Fruit fly (Drosophila melanogaster) whole organism, prepupa: Measurements from ENCODE around the gene Proc-R.

Experiments
- Blimp-1 ChIP-seq: fragments of 200-800 bp; sonication (Bioruptor generic); optimal IDR thresholded peaks from 3 replicates; lab custom pipeline; 2017; ENCODE audit warnings: missing biosample characterization, missing genetic modification characterization, mild to moderate bottlenecking, moderate library complexity, missing genetic modification reagents
- CG10631 ChIP-seq: fragments of 200-800 bp; sonication (Bioruptor generic); optimal IDR thresholded peaks from 2 replicates; lab custom pipeline; 2016; ENCODE audit warnings: missing biosample characterization, missing genetic modification characterization
- CG11294 ChIP-seq: fragments of 200-800 bp; sonication (Bioruptor generic); IDR thresholded peaks from 2 replicates; pipeline ENCODE4 v1.3.6; 2022; ENCODE audit warnings: missing biosample characterization, missing genetic modification characterization
- CG11762 ChIP-seq: fragments of 200-800 bp; sonication (Bioruptor generic); optimal IDR thresholded peaks from 3 replicates; lab custom pipeline; 2016; ENCODE audit warnings: missing biosample characterization, missing genetic modification characterization; ENCODE audit not compliant: insufficient read depth
- CG11902 ChIP-seq: fragments of 200-800 bp; sonication (Bioruptor generic); optimal IDR thresholded peaks from 3 replicates; lab custom pipeline; 2016; ENCODE audit warnings: missing biosample characterization, missing genetic modification characterization
- CG1621 ChIP-seq: fragments of 200-800 bp; sonication (Bioruptor generic); optimal IDR thresholded peaks from 3 replicates; lab custom pipeline; 2018; ENCODE audit warnings: missing biosample characterization, mild to moderate bottlenecking, missing genetic modification characterization
- CG16779 ChIP-seq: fragments of 200-800 bp; sonication (Bioruptor generic); optimal IDR thresholded peaks from 3 replicates; lab custom pipeline; 2017; ENCODE audit warnings: missing biosample characterization, mild to moderate bottlenecking, missing genetic modification characterization
- CG3032 ChIP-seq: fragments of 200-800 bp; optimal IDR thresholded peaks from 2 replicates; lab custom pipeline; 2019; ENCODE audit warnings: missing biosample characterization, mild to moderate bottlenecking, missing genetic modification characterization, moderate library complexity
- CG31627 ChIP-seq: fragments of 200-800 bp; sonication (Bioruptor generic); optimal IDR thresholded peaks from 3 replicates; lab custom pipeline; 2016; ENCODE audit warnings: missing biosample characterization, missing genetic modification characterization
- CG32006 ChIP-seq: fragments of 200-800 bp; sonication (Bioruptor generic); optimal IDR thresholded peaks from 3 replicates; lab custom pipeline; 2017; ENCODE audit warnings: missing biosample characterization, mild to moderate bottlenecking, missing genetic modification characterization
- CG34406 ChIP-seq: fragments of 200-800 bp; sonication (Bioruptor generic); optimal IDR thresholded peaks from 3 replicates; lab custom pipeline; 2016; ENCODE audit warnings: missing biosample characterization, missing genetic modification characterization
- CG6163 ChIP-seq: fragments of 200-800 bp; sonication (Bioruptor generic); IDR thresholded peaks from 3 replicates; pipeline ENCODE4 v1.3.6; 2022; ENCODE audit warnings: missing biosample characterization, missing genetic modification characterization
- CG6276 ChIP-seq: fragments of 200-800 bp; sonication (Bioruptor generic); optimal IDR thresholded peaks from 2 replicates; lab custom pipeline; 2017; ENCODE audit warnings: missing biosample characterization, mild to moderate bottlenecking, missing genetic modification characterization
- CG6792 ChIP-seq: fragments of 200-800 bp; sonication (Bioruptor generic); optimal IDR thresholded peaks from 3 replicates; lab custom pipeline; 2016; ENCODE audit warnings: missing biosample characterization, missing genetic modification characterization
- CG6808 ChIP-seq: fragments of 200-800 bp; sonication (Bioruptor generic); optimal IDR thresholded peaks from 3 replicates; lab custom pipeline; 2017; ENCODE audit warnings: missing biosample characterization, missing genetic modification characterization, mild to moderate bottlenecking, moderate library complexity, missing genetic modification reagents
- CG6854 ChIP-seq: fragments of 200-800 bp; sonication (Bioruptor generic); optimal IDR thresholded peaks from 2 replicates; lab custom pipeline; 2017; ENCODE audit warnings: missing biosample characterization, mild to moderate bottlenecking, missing genetic modification characterization
- CG8119 ChIP-seq: fragments of 200-800 bp; sonication (Bioruptor generic); IDR thresholded peaks from 3 replicates; pipeline ENCODE4 v1.3.6; 2022; ENCODE audit warnings: missing biosample characterization, missing genetic modification characterization
- CG8319 ChIP-seq: fragments of 200-800 bp; sonication (Bioruptor generic); optimal IDR thresholded peaks from 3 replicates; lab custom pipeline; 2016; ENCODE audit warnings: missing biosample characterization, missing genetic modification characterization
- CG8632 ChIP-seq: fragments of 200-800 bp; sonication (Bioruptor generic); optimal IDR thresholded peaks from 3 replicates; lab custom pipeline; 2016; ENCODE audit warnings: missing biosample characterization, missing genetic modification characterization
- CG9139 ChIP-seq: fragments of 200-800 bp; sonication (Bioruptor generic); optimal IDR thresholded peaks from 3 replicates; lab custom pipeline; 2017; ENCODE audit warnings: missing biosample characterization, mild to moderate bottlenecking, missing genetic modification characterization
- Eip75B ChIP-seq: fragments of 200-800 bp; sonication (Bioruptor generic); optimal IDR thresholded peaks from 3 replicates; lab custom pipeline; 2016; ENCODE audit warnings: missing biosample characterization, missing genetic modification characterization
- Eip78C ChIP-seq: fragments of 200-800 bp; sonication (Bioruptor generic); peaks from one replicate; lab custom pipeline; 2016; ENCODE audit warnings: missing biosample characterization, missing genetic modification characterization
- Eip93F ChIP-seq: fragments of 200-800 bp; sonication (Bioruptor generic); optimal IDR thresholded peaks from 2 replicates; lab custom pipeline; 2016; ENCODE audit warnings: missing biosample characterization, mild to moderate bottlenecking, missing genetic modification characterization
- Ets21C ChIP-seq: fragments of 200-800 bp; sonication (Bioruptor generic); optimal IDR thresholded peaks from 3 replicates; lab custom pipeline; 2016; ENCODE audit warnings: missing biosample characterization, missing genetic modification characterization
- Ets96B ChIP-seq: fragments of 200-800 bp; optimal IDR thresholded peaks from 2 replicates; lab custom pipeline; 2019; ENCODE audit warnings: missing biosample characterization, mild to moderate bottlenecking, missing genetic modification characterization, moderate library complexity
- Hr39 ChIP-seq: fragments of 200-800 bp; sonication (Bioruptor generic); optimal IDR thresholded peaks from 2 replicates; lab custom pipeline; 2016; ENCODE audit warnings: missing biosample characterization, missing genetic modification characterization
- Hr4 ChIP-seq: fragments of 200-800 bp; sonication (Bioruptor generic); optimal IDR thresholded peaks from 3 replicates; lab custom pipeline; 2016; ENCODE audit warnings: missing biosample characterization, missing genetic modification characterization
- OdsH ChIP-seq: fragments of 200-800 bp; sonication (Bioruptor generic); optimal IDR thresholded peaks from 3 replicates; lab custom pipeline; 2016; ENCODE audit warnings: missing biosample characterization, missing genetic modification characterization
- Sox102F ChIP-seq: fragments of 200-800 bp; sonication (Bioruptor generic); optimal IDR thresholded peaks from 2 replicates; lab custom pipeline; 2016; ENCODE audit warnings: missing biosample characterization, mild to moderate bottlenecking, missing genetic modification characterization
- Sox14 ChIP-seq: fragments of 200-800 bp; sonication (Bioruptor generic); optimal IDR thresholded peaks from 3 replicates; lab custom pipeline; 2016; ENCODE audit warnings: missing biosample characterization, missing genetic modification characterization
- Sox15 ChIP-seq: fragments of 200-800 bp; sonication (Bioruptor generic); optimal IDR thresholded peaks from 3 replicates; lab custom pipeline; 2016; ENCODE audit warnings: missing biosample characterization, missing genetic modification characterization
- acj6 ChIP-seq: fragments of 200-800 bp; sonication (Bioruptor generic); optimal IDR thresholded peaks from 3 replicates; lab custom pipeline; 2016; ENCODE audit warnings: missing biosample characterization, missing genetic modification characterization
- cyc ChIP-seq: fragments of 200-800 bp; sonication (Bioruptor generic); optimal IDR thresholded peaks from 3 replicates; lab custom pipeline; 2016; ENCODE audit warnings: missing biosample characterization, missing genetic modification characterization
- dac ChIP-seq: fragments of 200-800 bp; sonication (Bioruptor generic); optimal IDR thresholded peaks from 2 replicates; lab custom pipeline; 2017; ENCODE audit warnings: missing biosample characterization, mild to moderate bottlenecking, missing genetic modification characterization
- dsx ChIP-seq: fragments of 200-800 bp; optimal IDR thresholded peaks from 3 replicates; lab custom pipeline; 2019; ENCODE audit warnings: missing biosample characterization, mild to moderate bottlenecking, missing genetic modification characterization, moderate library complexity; ENCODE audit not compliant: poor library complexity, severe bottlenecking
- eg ChIP-seq: fragments of 200-800 bp; sonication (Bioruptor generic); IDR thresholded peaks from 3 replicates; pipeline ENCODE4 v1.3.6; 2022; ENCODE audit warnings: missing biosample characterization, missing genetic modification characterization
- esn ChIP-seq: fragments of 200-800 bp; sonication (Bioruptor generic); optimal IDR thresholded peaks from 2 replicates; lab custom pipeline; 2016; ENCODE audit warnings: missing biosample characterization, mild to moderate bottlenecking, missing genetic modification characterization, moderate library complexity
- fd59A ChIP-seq: fragments of 200-800 bp; sonication (Bioruptor generic); optimal IDR thresholded peaks from 2 replicates; lab custom pipeline; 2017; ENCODE audit warnings: missing biosample characterization, mild to moderate bottlenecking, missing genetic modification characterization, missing genetic modification reagents
- fd85E ChIP-seq: fragments of 200-800 bp; sonication (Bioruptor generic); optimal IDR thresholded peaks from 3 replicates; lab custom pipeline; 2016; ENCODE audit warnings: missing biosample characterization, missing genetic modification characterization
- fkh ChIP-seq: fragments of 200-800 bp; sonication (Bioruptor generic); optimal IDR thresholded peaks from 3 replicates; lab custom pipeline; 2017; ENCODE audit warnings: missing biosample characterization, mild to moderate bottlenecking, missing genetic modification characterization, moderate library complexity
- lz ChIP-seq: fragments of 200-800 bp; sonication (Bioruptor generic); optimal IDR thresholded peaks from 3 replicates; lab custom pipeline; 2016; ENCODE audit warnings: missing biosample characterization, missing genetic modification characterization
- pdm3 ChIP-seq: fragments of 200-800 bp; sonication (Bioruptor generic); optimal IDR thresholded peaks from 3 replicates; lab custom pipeline; 2016; ENCODE audit warnings: missing biosample characterization, missing genetic modification characterization
- spab ChIP-seq: fragments of 200-800 bp; sonication (Bioruptor generic); optimal IDR thresholded peaks from 2 replicates; lab custom pipeline; 2017; ENCODE audit warnings: missing biosample characterization, mild to moderate bottlenecking, missing genetic modification characterization, missing genetic modification reagents
- ss ChIP-seq, 2 experiments: fragments of 200-800 bp; sonication (Bioruptor generic); optimal IDR thresholded peaks; 2 replicates in 1 of 2; 3 replicates in 1 of 2; lab custom pipeline; 2017 to 2018; ENCODE audit warnings: mild to moderate bottlenecking in 2 of 2, missing biosample characterization in 2 of 2, missing genetic modification characterization in 2 of 2, moderate library complexity in 1 of 2
- svp ChIP-seq: fragments of 200-800 bp; sonication (Bioruptor generic); peaks from one replicate; lab custom pipeline; 2016; ENCODE audit warnings: missing biosample characterization, missing genetic modification characterization
- topi ChIP-seq: fragments of 200-800 bp; sonication (Bioruptor generic); optimal IDR thresholded peaks from 3 replicates; lab custom pipeline; 2016; ENCODE audit warnings: missing biosample characterization, missing genetic modification characterization

Gene Proc-R

dm6 chrX:4678913-4679812 is 28.6 kb upstream of the Proc-R start, which contains the start of gene fzr:
TSS of gene fzr (minus strand) at chrX:4679537.
- TF ChIP-seq dsx (GFP tag; lab: Kevin White, UChicago) (no peak), Eip78C (GFP tag; lab: Kevin White, UChicago) (peak; percentile 59), spab (GFP tag; lab: Kevin White, UChicago) (no peak), Eip75B (no peak), CG32006 (GFP tag; lab: Kevin White, UChicago) (peak; percentile 19), OdsH (GFP tag; lab: Kevin White, UChicago) (no peak), fkh (GFP tag; lab: Kevin White, UChicago) (peak; percentile 7), topi (GFP tag; lab: Kevin White, UChicago) (no peak), Sox15 (GFP tag; lab: Kevin White, UChicago) (no peak), CG11762 (GFP tag; lab: Kevin White, UChicago) (no peak), fd85E (GFP tag; lab: Kevin White, UChicago) (no peak), CG8319 (GFP tag; lab: Kevin White, UChicago) (no peak), pdm3 (GFP tag; lab: Kevin White, UChicago) (no peak), eg (GFP tag; lab: Robert Waterston, UW) (no peak), CG1621 (no peak), CG8632 (GFP tag; lab: Kevin White, UChicago) (no peak), CG8119 (0 out of 3 replicates have a peak, but pooled peaks have one; percentile 19)

- TF ChIP-seq CG10631 (GFP tag; lab: Kevin White, UChicago) (peak; percentile 62), CG6163 (GFP tag; lab: Robert Waterston, UW) (peak; percentile 64; the same call in 2 of the 3 replicates), Ets96B (tag; lab: Kevin White, UChicago) (peak; percentile 38), ss (GFP tag; optimal IDR thresholded peaks at IDR 0.05; lab: Kevin White, UChicago) (peak in 1 of 2 experiments; percentile 32), CG11294 (GFP tag; lab: Robert Waterston, UW) (no peak), Sox102F (GFP tag; lab: Kevin White, UChicago) (peak; percentile 57), Hr39 (GFP tag; lab: Kevin White, UChicago) (peak; percentile 67), eg (GFP tag; lab: Robert Waterston, UW) (peak; percentile 71), acj6 (GFP tag; lab: Kevin White, UChicago) (peak; percentile 61), lz (GFP tag; lab: Kevin White, UChicago) (peak; percentile 69), fd85E (GFP tag; lab: Kevin White, UChicago) (no peak), Sox14 (GFP tag; lab: Kevin White, UChicago) (peak; percentile 53), CG11902 (no peak), svp (GFP tag; lab: Kevin White, UChicago) (peak; percentile 81), CG6792 (peak; percentile 53), CG3032 (peak; percentile 46), CG34406 (GFP tag; lab: Kevin White, UChicago) (peak; percentile 46), Sox15 (GFP tag; lab: Kevin White, UChicago) (peak; percentile 38), Eip93F (no peak), CG11762 (GFP tag; lab: Kevin White, UChicago) (peak; percentile 41), spab (GFP tag; lab: Kevin White, UChicago) (no peak), Ets21C (GFP tag; lab: Kevin White, UChicago) (peak; percentile 43), CG31627 (GFP tag; lab: Kevin White, UChicago) (peak; percentile 57), CG9139 (GFP tag; lab: Kevin White, UChicago) (no peak), topi (GFP tag; lab: Kevin White, UChicago) (peak; percentile 64), CG6854 (GFP tag; lab: Kevin White, UChicago) (no peak), CG6808 (GFP tag; lab: Kevin White, UChicago) (peak; percentile 30), CG8632 (GFP tag; lab: Kevin White, UChicago) (peak; percentile 43), fd59A (GFP tag; lab: Kevin White, UChicago) (no peak), Blimp-1 (GFP tag; lab: Kevin White, UChicago) (no peak), esn (GFP tag; lab: Kevin White, UChicago) (peak; percentile 75), dac (GFP tag; lab: Kevin White, UChicago) (peak; percentile 32), CG16779 (no peak), Hr4 (GFP tag; lab: Kevin White, UChicago) (peak; percentile 64), CG6276 (peak; percentile 55), cyc (GFP tag; lab: Kevin White, UChicago) (peak; percentile 57)
These were observed 27.8 kb upstream of the Proc-R start for dm6 chrX:4679813-4680381.
